Fruit fly (Drosophila melanogaster) whole organism, embryonic: ENCODE measurements around the gene Cpr65Aw.

Experiments used
- CG11085 ChIP-seq: fragments of 200-800 bp; sonication (Bioruptor generic); IDR thresholded peaks from 2 replicates; pipeline ENCODE4 v1.3.6; 2022; ENCODE audit warnings: missing biosample characterization, missing genetic modification characterization
- CG11723 ChIP-seq: fragments of 200-800 bp; sonication (Bioruptor generic); optimal IDR thresholded peaks from 2 replicates; lab custom pipeline; 2017; ENCODE audit warnings: missing biosample characterization, mild to moderate bottlenecking, missing genetic modification characterization
- CG12299 ChIP-seq: fragments of 200-800 bp; sonication (Bioruptor generic); optimal IDR thresholded peaks from 2 replicates; lab custom pipeline; 2018; ENCODE audit warnings: missing biosample characterization, mild to moderate bottlenecking, missing genetic modification characterization
- CG2712 ChIP-seq: fragments of 200-800 bp; optimal IDR thresholded peaks from 3 replicates; lab custom pipeline; 2019; ENCODE audit warnings: missing biosample characterization, mild to moderate bottlenecking, missing genetic modification characterization, moderate library complexity
- CG2889 ChIP-seq: fragments of 200-800 bp; sonication (Bioruptor generic); IDR thresholded peaks from 3 replicates; pipeline ENCODE4 v1.3.6; 2022; ENCODE audit warnings: missing biosample characterization, missing genetic modification characterization
- CG31388 ChIP-seq: fragments of 200-800 bp; sonication (Bioruptor generic); optimal IDR thresholded peaks from 2 replicates; lab custom pipeline; 2016; ENCODE audit warnings: missing biosample characterization, missing genetic modification characterization
- CG32767 ChIP-seq: fragments of 200-800 bp; sonication (Bioruptor generic); IDR thresholded peaks from 2 replicates; pipeline ENCODE4 v1.3.6; 2022; ENCODE audit warnings: missing biosample characterization, missing genetic modification characterization
- CG33213 ChIP-seq: fragments of 200-800 bp; sonication (Bioruptor generic); optimal IDR thresholded peaks from 3 replicates; lab custom pipeline; 2016; ENCODE audit warnings: missing biosample characterization, missing genetic modification characterization
- CG34376 ChIP-seq: fragments of 200-800 bp; sonication (Bioruptor generic); optimal IDR thresholded peaks from 2 replicates; lab custom pipeline; 2018; ENCODE audit warnings: missing biosample characterization, mild to moderate bottlenecking, missing genetic modification characterization
- CG3726 ChIP-seq: fragments of 200-800 bp; sonication (Bioruptor generic); IDR thresholded peaks from 3 replicates; pipeline ENCODE4, ENCODE4 v1.3.6; 2022; ENCODE audit warnings: missing biosample characterization, missing genetic modification characterization
- CG4404 ChIP-seq: fragments of 200-800 bp; sonication (Bioruptor generic); IDR thresholded peaks from 2 replicates; pipeline ENCODE4 v1.3.6; 2022; ENCODE audit warnings: missing biosample characterization, missing genetic modification characterization
- CG4617 ChIP-seq: fragments of 200-800 bp; sonication (Bioruptor generic); optimal IDR thresholded peaks from 3 replicates; lab custom pipeline; 2016; ENCODE audit warnings: missing biosample characterization, missing genetic modification characterization, borderline replicate concordance
- CG5180 ChIP-seq: fragments of 200-800 bp; sonication (Bioruptor generic); optimal IDR thresholded peaks from 3 replicates; lab custom pipeline; 2017; ENCODE audit warnings: missing biosample characterization, missing genetic modification characterization, mild to moderate bottlenecking, moderate library complexity, missing genetic modification reagents
- CG7271 ChIP-seq: fragments of 200-800 bp; sonication (Bioruptor generic); optimal IDR thresholded peaks from 2 replicates; lab custom pipeline; 2018; ENCODE audit warnings: missing biosample characterization, mild to moderate bottlenecking, missing genetic modification characterization, moderate library complexity
- CG9609 ChIP-seq: fragments of 200-800 bp; sonication (Bioruptor generic); optimal IDR thresholded peaks from 3 replicates; lab custom pipeline; 2016; ENCODE audit warnings: missing biosample characterization, missing genetic modification characterization
- CG9727 ChIP-seq: fragments of 200-800 bp; sonication (Bioruptor generic); optimal IDR thresholded peaks from 3 replicates; lab custom pipeline; 2017; ENCODE audit warnings: missing biosample characterization, mild to moderate bottlenecking, missing genetic modification characterization
- CoRest ChIP-seq: fragments of 200-800 bp; sonication (Bioruptor generic); optimal IDR thresholded peaks from 3 replicates; lab custom pipeline; 2018; ENCODE audit warnings: missing biosample characterization, mild to moderate bottlenecking, missing genetic modification characterization, moderate library complexity
- E2f1 ChIP-seq: fragments of 200-800 bp; sonication (Bioruptor generic); IDR thresholded peaks from 2 replicates; pipeline ENCODE4 v1.3.6; 2022; ENCODE audit warnings: missing biosample characterization, missing genetic modification characterization
- Elba2 ChIP-seq: fragments of 200-800 bp; sonication (Bioruptor generic); optimal IDR thresholded peaks from 3 replicates; lab custom pipeline; 2016; ENCODE audit warnings: missing biosample characterization, missing genetic modification characterization
- GATAe ChIP-seq: fragments of 200-800 bp; sonication (Bioruptor generic); conservative IDR thresholded peaks from 2 replicates; pipeline ENCODE4 v1.3.6; 2022; ENCODE audit warnings: missing biosample characterization, missing genetic modification characterization
- Gsc ChIP-seq: fragments of 200-800 bp; sonication (Bioruptor generic); IDR thresholded peaks from 2 replicates; pipeline ENCODE4 v1.3.6; 2022; ENCODE audit warnings: missing biosample characterization, missing genetic modification characterization
- HHEX ChIP-seq: fragments of 200-800 bp; sonication (Bioruptor generic); optimal IDR thresholded peaks from 3 replicates; lab custom pipeline; 2017; ENCODE audit warnings: missing biosample characterization, mild to moderate bottlenecking, missing genetic modification characterization, missing genetic modification reagents
- HLH4C ChIP-seq: fragments of 200-800 bp; sonication (Bioruptor generic); IDR thresholded peaks from 3 replicates; pipeline ENCODE4 v1.3.6; 2022; ENCODE audit warnings: missing biosample characterization, missing genetic modification characterization; ENCODE audit not compliant: partially characterized antibody
- Hey ChIP-seq: fragments of 200-800 bp; sonication (Bioruptor generic); optimal IDR thresholded peaks from 3 replicates; lab custom pipeline; 2018; ENCODE audit warnings: missing biosample characterization, mild to moderate bottlenecking, missing genetic modification characterization
- NC2α ChIP-seq: fragments of 200-800 bp; sonication (Bioruptor generic); optimal IDR thresholded peaks from 2 replicates; lab custom pipeline; 2016; ENCODE audit warnings: missing biosample characterization, missing genetic modification characterization
- Neu2 ChIP-seq: fragments of 200-800 bp; sonication (Bioruptor generic); optimal IDR thresholded peaks from 3 replicates; lab custom pipeline; 2016; ENCODE audit warnings: missing biosample characterization, missing genetic modification characterization, borderline replicate concordance
- Nf-YA ChIP-seq: fragments of 200-800 bp; sonication (Bioruptor generic); IDR thresholded peaks from 2 replicates; pipeline ENCODE4 v1.3.6; 2022; ENCODE audit warnings: missing biosample characterization, missing genetic modification characterization
- TFAM ChIP-seq: fragments of 200-800 bp; sonication (Bioruptor generic); optimal IDR thresholded peaks from 2 replicates; lab custom pipeline; 2017; ENCODE audit warnings: missing biosample characterization, missing genetic modification characterization, inconsistent platforms
- al ChIP-seq: fragments of 200-800 bp; sonication (Bioruptor generic); IDR thresholded peaks from 2 replicates; pipeline ENCODE4 v1.3.6; 2022; ENCODE audit warnings: missing biosample characterization, missing genetic modification characterization
- ara ChIP-seq: fragments of 200-800 bp; sonication (Bioruptor generic); IDR thresholded peaks from 2 replicates; pipeline ENCODE4 v1.3.6; 2022; ENCODE audit warnings: missing biosample characterization, missing genetic modification characterization
- az2 ChIP-seq: fragments of 200-800 bp; sonication (Bioruptor generic); optimal IDR thresholded peaks from 3 replicates; lab custom pipeline; 2016; ENCODE audit warnings: missing biosample characterization, missing genetic modification characterization
- cato ChIP-seq: fragments of 200-800 bp; sonication (Bioruptor generic); optimal IDR thresholded peaks from 2 replicates; lab custom pipeline; 2016; ENCODE audit warnings: missing biosample characterization, missing genetic modification characterization, borderline replicate concordance
- chinmo ChIP-seq: fragments of 200-800 bp; sonication (Bioruptor generic); IDR thresholded peaks from 4 replicates; pipeline ENCODE4 v1.3.6; 2022; ENCODE audit warnings: missing biosample characterization, missing genetic modification characterization; ENCODE audit not compliant: partially characterized antibody
- chn ChIP-seq: fragments of 200-800 bp; sonication (Bioruptor generic); optimal IDR thresholded peaks from 2 replicates; lab custom pipeline; 2016; ENCODE audit warnings: missing biosample characterization, missing genetic modification characterization
- ci ChIP-seq: fragments of 200-800 bp; sonication (Bioruptor generic); IDR thresholded peaks from 3 replicates; pipeline ENCODE4 v1.3.6; 2022; ENCODE audit warnings: missing biosample characterization, missing genetic modification characterization
- danr ChIP-seq: fragments of 200-800 bp; sonication (Bioruptor generic); IDR thresholded peaks from 2 replicates; pipeline ENCODE4 v1.3.6; 2022; ENCODE audit warnings: missing biosample characterization, missing genetic modification characterization
- dmrt11E ChIP-seq: fragments of 200-800 bp; sonication (Bioruptor generic); optimal IDR thresholded peaks from 3 replicates; lab custom pipeline; 2018; ENCODE audit warnings: missing biosample characterization, mild to moderate bottlenecking, missing genetic modification characterization, moderate library complexity
- dysf ChIP-seq: fragments of 200-800 bp; sonication (Bioruptor generic); IDR thresholded peaks from 3 replicates; pipeline ENCODE4 v1.3.6; 2022; ENCODE audit warnings: missing biosample characterization, missing genetic modification characterization
- ems ChIP-seq: fragments of 200-800 bp; sonication (Bioruptor generic); optimal IDR thresholded peaks from 3 replicates; lab custom pipeline; 2016; ENCODE audit warnings: missing biosample characterization, missing genetic modification characterization
- en ChIP-seq: fragments of 200-800 bp; sonication (Bioruptor generic); optimal IDR thresholded peaks from 2 replicates; lab custom pipeline; 2016; ENCODE audit warnings: missing biosample characterization, missing genetic modification characterization
- gfzf ChIP-seq: fragments of 200-800 bp; sonication (Bioruptor generic); optimal IDR thresholded peaks from 2 replicates; lab custom pipeline; 2016; ENCODE audit warnings: missing biosample characterization, mild to moderate bottlenecking, missing genetic modification characterization, moderate library complexity
- ken ChIP-seq: fragments of 200-800 bp; sonication (Bioruptor generic); IDR thresholded peaks from 3 replicates; pipeline ENCODE4 v1.3.6; 2022; ENCODE audit warnings: missing biosample characterization, missing genetic modification characterization
- nau ChIP-seq: fragments of 200-800 bp; sonication (Bioruptor generic); optimal IDR thresholded peaks from 3 replicates; lab custom pipeline; 2017; ENCODE audit warnings: missing biosample characterization, mild to moderate bottlenecking, missing genetic modification characterization, missing genetic modification reagents
- pzg ChIP-seq: fragments of 200-800 bp; sonication (Bioruptor generic); optimal IDR thresholded peaks from 3 replicates; lab custom pipeline; 2018; ENCODE audit warnings: missing biosample characterization, mild to moderate bottlenecking, missing genetic modification characterization, moderate library complexity
- salm ChIP-seq: fragments of 200-800 bp; sonication (Bioruptor generic); optimal IDR thresholded peaks from 2 replicates; lab custom pipeline; 2018; ENCODE audit warnings: missing biosample characterization, mild to moderate bottlenecking, missing genetic modification characterization
- sima ChIP-seq: fragments of 200-800 bp; sonication (Bioruptor generic); optimal IDR thresholded peaks from 2 replicates; lab custom pipeline; 2016; ENCODE audit warnings: missing biosample characterization, missing genetic modification characterization
- tgo ChIP-seq: fragments of 200-800 bp; sonication (Bioruptor generic); IDR thresholded peaks from 3 replicates; pipeline ENCODE4 v1.3.6; 2022; ENCODE audit warnings: missing biosample characterization, missing genetic modification characterization
- zfh1 ChIP-seq: fragments of 200-800 bp; sonication (Bioruptor generic); IDR thresholded peaks from 3 replicates; pipeline ENCODE4 v1.3.6; 2022; ENCODE audit warnings: missing biosample characterization, missing genetic modification characterization

The Cpr65Aw gene

DNA sequence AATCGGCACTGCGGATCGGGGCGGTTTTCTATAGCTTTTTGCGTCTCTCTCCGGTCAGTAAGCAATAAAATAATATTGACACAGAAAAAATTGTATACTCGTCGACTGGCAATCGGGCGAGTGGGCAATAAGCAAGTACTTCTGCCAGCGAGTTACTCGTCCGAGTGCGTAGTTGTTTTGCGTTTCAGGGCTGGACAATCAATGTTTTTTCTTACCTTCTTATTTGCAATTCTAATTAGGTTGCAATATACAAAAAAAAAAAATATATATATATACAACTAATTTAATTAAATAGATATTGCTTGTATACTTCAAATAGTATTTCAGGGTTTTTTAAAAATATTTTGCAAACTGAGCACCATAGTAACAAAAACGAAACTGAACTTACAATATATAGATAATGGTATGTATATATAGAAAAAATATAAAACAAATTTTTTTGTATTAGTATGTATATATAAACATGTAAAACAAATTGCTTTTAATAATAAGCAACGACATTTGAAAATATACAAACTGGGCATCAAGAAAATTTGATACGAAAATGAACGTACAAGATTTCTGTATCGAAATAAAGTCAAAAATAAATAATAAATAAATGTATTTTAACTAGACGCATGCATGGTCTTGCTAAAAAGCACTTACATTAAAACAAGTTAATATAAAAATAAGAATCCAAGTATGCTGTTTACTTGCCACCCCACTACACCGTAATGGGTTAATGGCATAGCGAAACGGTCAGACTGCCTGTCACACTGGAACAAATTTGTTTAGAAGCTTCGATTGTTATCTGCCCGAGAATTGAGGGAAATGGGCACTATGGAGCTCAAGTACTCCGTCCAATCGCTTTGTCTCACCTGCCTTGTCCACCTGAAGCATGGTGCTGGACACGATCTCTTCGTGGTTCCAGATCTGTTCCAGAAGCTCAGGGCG, 47.0 kb upstream of the Cpr65Aw start, which contains the start of the genes D19A and CG7386 (continued):
- TF ChIP-seq HHEX (GFP tag; lab: Kevin White, UChicago) (peak; percentile 4), CG3726 (GFP tag; lab: Robert Waterston, UW) (0 out of 3 replicates have a peak, but pooled peaks have one; percentile 22), ci (GFP tag; lab: Robert Waterston, UW) (peak; percentile 75), CG32767 (GFP tag; lab: Robert Waterston, UW) (0 out of 2 replicates have a peak, but pooled peaks have one; percentile 38), ara (peak; percentile 33; the same call in 1 of the 2 replicates), salm (tag; lab: Kevin White, UChicago) (no peak), CG11723 (GFP tag; lab: Kevin White, UChicago) (peak; percentile 16), CG2889 (GFP tag; lab: Robert Waterston, UW) (0 out of 3 replicates have a peak, but pooled peaks have one; percentile 57), danr (GFP tag; lab: Robert Waterston, UW) (no peak), nau (GFP tag; lab: Kevin White, UChicago) (no peak), chinmo (GFP tag; lab: Robert Waterston, UW) (no peak), ems (GFP tag; lab: Kevin White, UChicago) (no peak), az2 (GFP tag; lab: Kevin White, UChicago) (peak; percentile 40), NC2α (GFP tag; lab: Kevin White, UChicago) (no peak), zfh1 (peak; percentile 72), CG2712 (tag; lab: Kevin White, UChicago) (peak; percentile 70), CoRest (tag; lab: Kevin White, UChicago) (peak; percentile 70), CG7271 (tag; lab: Kevin White, UChicago) (no peak), Nf-YA (GFP tag; lab: Robert Waterston, UW) (0 out of 2 replicates have a peak, but pooled peaks have one; percentile 14), CG9727 (GFP tag; lab: Kevin White, UChicago) (peak; percentile 29), Gsc (no peak), CG4617 (GFP tag; lab: Kevin White, UChicago) (peak; percentile 7), CG12299 (tag; lab: Kevin White, UChicago) (no peak), cato (no peak), dmrt11E (tag; lab: Kevin White, UChicago) (peak; percentile 50), E2f1 (peak; percentile 59), TFAM (GFP tag; lab: Kevin White, UChicago) (no peak), chn (GFP tag; lab: Kevin White, UChicago) (peak; percentile 64), Neu2 (GFP tag; lab: Kevin White, UChicago) (no peak), sima (GFP tag; lab: Kevin White, UChicago) (no peak), CG9609 (GFP tag; lab: Kevin White, UChicago) (peak; percentile 45), Elba2 (peak; percentile 97), tgo (GFP tag; lab: Robert Waterston, UW) (peak; percentile 45), CG31388 (no peak), al (GFP tag; lab: Robert Waterston, UW) (peak; percentile 49), gfzf (GFP tag; lab: Kevin White, UChicago) (peak; percentile 8), CG5180 (GFP tag; lab: Kevin White, UChicago) (peak; percentile 29), pzg (GFP tag; lab: Kevin White, UChicago) (peak; percentile 32), CG34376 (GFP tag; lab: Kevin White, UChicago) (no peak), en (GFP tag; lab: Kevin White, UChicago) (no peak), GATAe (GFP tag; lab: Robert Waterston, UW) (no peak), CG11085 (peak; percentile 44; the same call in 1 of the 2 replicates), HLH4C (GFP tag; lab: Robert Waterston, UW) (peak; percentile 51; the same call in 2 of the 3 replicates), CG33213 (GFP tag; lab: Kevin White, UChicago) (peak; percentile 38), CG4404 (no peak), dysf (GFP tag; lab: Robert Waterston, UW) (peak; percentile 66), Hey (tag; lab: Kevin White, UChicago) (no peak), ken (GFP tag; lab: Robert Waterston, UW) (peak; percentile 59; the same call in 1 of the 3 replicates)
